Fruit fly (Drosophila melanogaster): Measurements from ENCODE around the gene CG34393.
A peak's percentile ranks its signal among the peaks of the same experiment; 100 is the strongest.

CG34393 gene

dm6 chr2L:3144709-3145108 lies 55.6 kb downstream of the CG34393 start, which contains the start of gene toc (continued):
- no peak for TF ChIP-seq CG1832 (GFP tag; optimal IDR thresholded peaks at IDR 0.05)
- TF ChIP-seq CG9215 (GFP tag; IDR thresholded peaks at IDR 0.05) = no peak
- peak; percentile 83 for TF ChIP-seq BEAF-32 (GFP tag; optimal IDR thresholded peaks at IDR 0.05)
- TF ChIP-seq CG17802 (tag; optimal IDR thresholded peaks at IDR 0.05) = no peak
- TF ChIP-seq Sin3A (optimal IDR thresholded peaks at IDR 0.05) = no peak
- no peak for TF ChIP-seq pnt (GFP tag; optimal IDR thresholded peaks at IDR 0.05)
- no peak for TF ChIP-seq CG11723 (GFP tag; optimal IDR thresholded peaks at IDR 0.05)
- no peak for TF ChIP-seq caup (GFP tag; optimal IDR thresholded peaks at IDR 0.05; ENCODE audit: severe bottlenecking)
- TF ChIP-seq Camta (GFP tag; optimal IDR thresholded peaks at IDR 0.05) = no peak
- TF ChIP-seq Adf1 (GFP tag; IDR thresholded peaks at IDR 0.05) = no peak
- TF ChIP-seq Eip74EF (GFP tag; optimal IDR thresholded peaks at IDR 0.05) = no peak
- TF ChIP-seq fd64A (GFP tag; optimal IDR thresholded peaks at IDR 0.05) = no peak
- peak; percentile 94 for TF ChIP-seq stwl (tag; optimal IDR thresholded peaks at IDR 0.05)
- TF ChIP-seq danr (GFP tag; IDR thresholded peaks at IDR 0.05) = no peak
- no peak for TF ChIP-seq Mes4 (GFP tag; optimal IDR thresholded peaks at IDR 0.05)
- no peak for TF ChIP-seq pan (optimal IDR thresholded peaks at IDR 0.05)
- TF ChIP-seq pan (GFP tag; optimal IDR thresholded peaks at IDR 0.05 in 1 of 2, IDR thresholded peaks at IDR 0.05 in 1 of 2) = no peak
- TF ChIP-seq CG10321 (GFP tag; IDR thresholded peaks at IDR 0.05) = no peak
- no peak for TF ChIP-seq klu (GFP tag; IDR thresholded peaks at IDR 0.05)
- no peak for TF ChIP-seq CG9437 (GFP tag; optimal IDR thresholded peaks at IDR 0.05)
- no peak for TF ChIP-seq CG4282 (GFP tag; optimal IDR thresholded peaks at IDR 0.05)
- no peak for TF ChIP-seq CG8478 (optimal IDR thresholded peaks at IDR 0.05)
- TF ChIP-seq Bteb2 (GFP tag; optimal IDR thresholded peaks at IDR 0.05) = no peak
- TF ChIP-seq CG7928 (GFP tag; optimal IDR thresholded peaks at IDR 0.05) = no peak
- TF ChIP-seq CoRest (tag; optimal IDR thresholded peaks at IDR 0.05) = peak; percentile 43
- no peak for TF ChIP-seq slp2 (GFP tag; optimal IDR thresholded peaks at IDR 0.05)
- TF ChIP-seq CG3065 (GFP tag; optimal IDR thresholded peaks at IDR 0.05) = no peak
- no peak for TF ChIP-seq dimm (GFP tag; IDR thresholded peaks at IDR 0.05)
- TF ChIP-seq CG3995 (GFP tag; optimal IDR thresholded peaks at IDR 0.05) = no peak
- TF ChIP-seq CG2199 (GFP tag; IDR thresholded peaks at IDR 0.05) = peak; percentile 12; the same call in 1 of the 3 replicates
- TF ChIP-seq gt (GFP tag; IDR thresholded peaks at IDR 0.05) = no peak
- no peak for TF ChIP-seq crc (GFP tag; optimal IDR thresholded peaks at IDR 0.05)
- TF ChIP-seq fd102C (GFP tag; optimal IDR thresholded peaks at IDR 0.05) = no peak
- no peak for TF ChIP-seq CG17359 (tag; optimal IDR thresholded peaks at IDR 0.05)
- TF ChIP-seq CG7556 (GFP tag; optimal IDR thresholded peaks at IDR 0.05) = no peak
- no peak for TF ChIP-seq twi (tag; optimal IDR thresholded peaks at IDR 0.05)
- TF ChIP-seq cg (GFP tag; optimal IDR thresholded peaks at IDR 0.05) = no peak
- no peak for TF ChIP-seq chn (GFP tag; optimal IDR thresholded peaks at IDR 0.05)
- TF ChIP-seq tgo (GFP tag; IDR thresholded peaks at IDR 0.05) = no peak
- TF ChIP-seq Neu2 (GFP tag; optimal IDR thresholded peaks at IDR 0.05; ENCODE audit: borderline replicate concordance) = no peak
- TF ChIP-seq HLHmδ (GFP tag; optimal IDR thresholded peaks at IDR 0.05) = no peak
- no peak for TF ChIP-seq Fer2 (tag; optimal IDR thresholded peaks at IDR 0.05)
- peak; percentile 74 for TF ChIP-seq Ets97D (GFP tag; optimal IDR thresholded peaks at IDR 0.05)
- no peak for TF ChIP-seq croc (GFP tag; conservative IDR thresholded peaks at IDR 0.05)
- TF ChIP-seq CG12744 (GFP tag; optimal IDR thresholded peaks at IDR 0.05) = no peak
- TF ChIP-seq CG10462 (GFP tag; optimal IDR thresholded peaks at IDR 0.05) = no peak
- TF ChIP-seq Ravus (GFP tag; IDR thresholded peaks at IDR 0.05) = no peak
- no peak for TF ChIP-seq tin (GFP tag; optimal IDR thresholded peaks at IDR 0.05)
- no peak for TF ChIP-seq dmrt99B (tag; optimal IDR thresholded peaks at IDR 0.05)
- TF ChIP-seq Chrac-16 (GFP tag; optimal IDR thresholded peaks at IDR 0.05) = no peak
- peak; percentile 92 for TF ChIP-seq CG13287 (GFP tag; IDR thresholded peaks at IDR 0.05; ENCODE audit: partially characterized antibody)
- TF ChIP-seq Blimp-1 (GFP tag; optimal IDR thresholded peaks at IDR 0.05) = no peak
- TF ChIP-seq CG3847 (GFP tag; IDR thresholded peaks at IDR 0.05) = no peak

Measured in whole organism, embryonic.